Worm (Caenorhabditis elegans) whole organism, L2 larva: ENCODE results near the gene tag-164.

Experiments
- F13H6.1 ChIP-seq: sonication (generic microtip); optimal IDR thresholded peaks from 2 replicates; lab custom pipeline; 2016; ENCODE audit warnings: missing genetic modification characterization, missing compliant biosample characterization
- R02D3.7 ChIP-seq: fragments of 150-350 bp; optimal IDR thresholded peaks from 2 replicates; lab custom pipeline; 2014; ENCODE audit warnings: missing biosample characterization, missing genetic modification characterization
- Y55F3AM.14 ChIP-seq: fragments of 200-800 bp; sonication (Bioruptor generic); optimal IDR thresholded peaks from 2 replicates; lab custom pipeline; 2018; ENCODE audit warnings: mild to moderate bottlenecking, missing genetic modification characterization, missing compliant biosample characterization
- ZK546.5 ChIP-seq: sonication (generic microtip); optimal IDR thresholded peaks from 2 replicates; lab custom pipeline; 2017; ENCODE audit warnings: missing biosample characterization, missing genetic modification characterization
- alr-1 ChIP-seq: fragments of 150-350 bp; optimal IDR thresholded peaks from 2 replicates; lab custom pipeline; 2014; ENCODE audit warnings: missing biosample characterization, missing genetic modification characterization
- aly-2 ChIP-seq: fragments of 150-350 bp; optimal IDR thresholded peaks from 2 replicates; lab custom pipeline; 2014; ENCODE audit warnings: missing biosample characterization, missing genetic modification characterization
- blmp-1 ChIP-seq: sonication (generic microtip); optimal IDR thresholded peaks from 2 replicates; lab custom pipeline; 2017; ENCODE audit warnings: missing genetic modification characterization, mild to moderate bottlenecking, missing compliant biosample characterization, antibody characterized with exemption, moderate library complexity; ENCODE audit not compliant: insufficient read depth
- ceh-16 ChIP-seq: fragments of 150-350 bp; optimal IDR thresholded peaks from 2 replicates; lab custom pipeline; 2014; ENCODE audit warnings: missing biosample characterization, missing genetic modification characterization
- crh-2 ChIP-seq: sonication (generic microtip); optimal IDR thresholded peaks from 2 replicates; lab custom pipeline; 2017; ENCODE audit warnings: missing biosample characterization, missing genetic modification characterization
- dmd-4 ChIP-seq: sonication (generic microtip); optimal IDR thresholded peaks from 2 replicates; lab custom pipeline; 2017; ENCODE audit warnings: missing biosample characterization, missing genetic modification characterization
- egl-27 ChIP-seq: sonication (generic microtip); optimal IDR thresholded peaks from 3 replicates; lab custom pipeline; 2017; ENCODE audit warnings: missing biosample characterization, missing genetic modification reagents, missing genetic modification characterization
- elt-3 ChIP-seq: sonication (generic microtip); optimal IDR thresholded peaks from 2 replicates; lab custom pipeline; 2017; ENCODE audit warnings: missing biosample characterization, missing genetic modification characterization
- lin-13 ChIP-seq: fragments of 150-350 bp; optimal IDR thresholded peaks from 2 replicates; lab custom pipeline; 2014; ENCODE audit warnings: missing biosample characterization, missing genetic modification reagents, missing genetic modification characterization
- lin-39 ChIP-seq: fragments of 150-350 bp; optimal IDR thresholded peaks from 2 replicates; lab custom pipeline; 2014; ENCODE audit warnings: missing biosample characterization, missing genetic modification reagents, missing genetic modification characterization
- lsy-2 ChIP-seq, 2 experiments: fragments of 150-350 bp in 1 of 2; sonication (generic microtip) in 1 of 2; optimal IDR thresholded peaks; 2 replicates each; lab custom pipeline; 2014 to 2017; ENCODE audit warnings: missing biosample characterization in 2 of 2, missing genetic modification characterization in 2 of 2
- mab-5 ChIP-seq: fragments of 150-350 bp; optimal IDR thresholded peaks from 2 replicates; lab custom pipeline; 2014; ENCODE audit warnings: missing biosample characterization, missing genetic modification characterization
- mbf-1 ChIP-seq: sonication (generic microtip); optimal IDR thresholded peaks from 2 replicates; lab custom pipeline; 2017; ENCODE audit warnings: missing biosample characterization, missing genetic modification characterization
- mdl-1 ChIP-seq, 2 experiments: fragments of 150-350 bp in 1 of 2; sonication (generic microtip) in 1 of 2; optimal IDR thresholded peaks; 2 replicates each; lab custom pipeline; 2017; ENCODE audit warnings: missing biosample characterization in 2 of 2, missing genetic modification characterization in 2 of 2
- nhr-12 ChIP-seq: fragments of 150-350 bp; optimal IDR thresholded peaks from 2 replicates; lab custom pipeline; 2014; ENCODE audit warnings: missing biosample characterization, missing genetic modification characterization
- nhr-129 ChIP-seq: fragments of 150-350 bp; optimal IDR thresholded peaks from 2 replicates; lab custom pipeline; 2014; ENCODE audit warnings: missing biosample characterization, missing genetic modification characterization
- nhr-21 ChIP-seq: fragments of 150-350 bp; optimal IDR thresholded peaks from 2 replicates; lab custom pipeline; 2014; ENCODE audit warnings: missing biosample characterization, missing genetic modification characterization
- nhr-23 ChIP-seq: fragments of 150-350 bp; optimal IDR thresholded peaks from 2 replicates; lab custom pipeline; 2014; ENCODE audit warnings: missing biosample characterization, missing genetic modification reagents, missing genetic modification characterization
- nhr-237 ChIP-seq: fragments of 150-350 bp; optimal IDR thresholded peaks from 2 replicates; lab custom pipeline; 2014; ENCODE audit warnings: missing biosample characterization, missing genetic modification characterization
- nhr-25 ChIP-seq: fragments of 150-350 bp; sonication (generic microtip); optimal IDR thresholded peaks from 3 replicates; lab custom pipeline; 2014; ENCODE audit warnings: missing biosample characterization, missing genetic modification characterization
- nhr-6 ChIP-seq: fragments of 150-350 bp; optimal IDR thresholded peaks from 2 replicates; lab custom pipeline; 2014; ENCODE audit warnings: missing biosample characterization, missing genetic modification characterization
- nhr-77 ChIP-seq: fragments of 150-350 bp; optimal IDR thresholded peaks from 2 replicates; lab custom pipeline; 2014; ENCODE audit warnings: missing biosample characterization, missing genetic modification characterization
- peb-1 ChIP-seq: fragments of 150-350 bp; optimal IDR thresholded peaks from 2 replicates; lab custom pipeline; 2014; ENCODE audit warnings: missing biosample characterization, missing genetic modification characterization
- sma-3 ChIP-seq: sonication (generic microtip); optimal IDR thresholded peaks from 2 replicates; lab custom pipeline; 2016; ENCODE audit warnings: missing genetic modification reagents, missing genetic modification characterization, missing compliant biosample characterization
- sma-9 ChIP-seq, 2 experiments: fragments of 150-350 bp in 1 of 2; sonication (generic microtip) in 1 of 2; optimal IDR thresholded peaks; 2 replicates each; lab custom pipeline; 2014 to 2016; ENCODE audit warnings: missing genetic modification characterization in 2 of 2, mild to moderate bottlenecking in 1 of 2, missing biosample characterization in 1 of 2, missing compliant biosample characterization in 1 of 2, missing genetic modification reagents in 1 of 2, moderate library complexity in 1 of 2
- snpc-4 ChIP-seq: fragments of 150-350 bp; optimal IDR thresholded peaks from 2 replicates; lab custom pipeline; 2014; ENCODE audit warnings: missing biosample characterization, missing genetic modification characterization
- unc-39 ChIP-seq: fragments of 150-350 bp; optimal IDR thresholded peaks from 2 replicates; lab custom pipeline; 2014; ENCODE audit warnings: missing biosample characterization, missing genetic modification characterization
- unc-62 ChIP-seq: fragments of 150-350 bp; optimal IDR thresholded peaks from 2 replicates; lab custom pipeline; 2014; ENCODE audit warnings: missing biosample characterization, missing genetic modification reagents, missing genetic modification characterization
- ztf-1 ChIP-seq: fragments of 200-800 bp; sonication (Bioruptor generic); conservative IDR thresholded peaks from 2 replicates; pipeline ENCODE4 v1.3.6; 2022; ENCODE audit warnings: missing genetic modification characterization, missing compliant biosample characterization
- ztf-11 ChIP-seq: sonication (generic microtip); optimal IDR thresholded peaks from 2 replicates; lab custom pipeline; 2017; ENCODE audit warnings: missing biosample characterization, missing genetic modification characterization
- ztf-4 ChIP-seq: fragments of 150-350 bp; optimal IDR thresholded peaks from 2 replicates; lab custom pipeline; 2014; ENCODE audit warnings: missing biosample characterization, missing genetic modification characterization

tag-164 gene

ce11 chrIII:13429668-13430067 lies 29.7 kb upstream of the tag-164 start, which contains the start of gene bli-5:
Gene bli-5 (minus strand): TSS chrIII:13429768.
- no peak for TF ChIP-seq mbf-1 (tag; lab: Kevin White, UChicago)

ce11 chrIII:13430162-13430561 lies 29.2 kb upstream of the tag-164 start, which contains the start of gene trf-1:
Gene trf-1 (plus strand): TSS chrIII:13430462.
- TF ChIP-seq peb-1 (tag; lab: Kevin White, UChicago) (no peak), nhr-21 (tag; lab: Kevin White, UChicago) (no peak), nhr-77 (tag; lab: Kevin White, UChicago) (no peak), nhr-6 (tag; lab: Kevin White, UChicago) (no peak), unc-62 (GFP tag; lab: Kevin White, UChicago) (no peak), F13H6.1 (tag; lab: Kevin White, UChicago) (no peak), elt-3 (no peak), snpc-4 (tag; lab: Kevin White, UChicago) (no peak), ztf-1 (GFP tag; lab: Robert Waterston, UW) (no peak), ztf-4 (no peak), ZK546.5 (no peak), ceh-16 (tag; lab: Kevin White, UChicago) (no peak), lin-39 (tag; lab: Kevin White, UChicago) (no peak), mab-5 (tag; lab: Kevin White, UChicago) (no peak), sma-3 (GFP tag; lab: Kevin White, UChicago) (no peak), ztf-11 (tag; lab: Kevin White, UChicago) (no peak), alr-1 (no peak), crh-2 (tag; lab: Kevin White, UChicago) (no peak)
- TF ChIP-seq, all 48 proteins: peak for 0

- no peak for TF ChIP-seq aly-2 (tag; lab: Kevin White, UChicago)
- no peak for TF ChIP-seq ceh-16 (tag; lab: Kevin White, UChicago)
- no peak for TF ChIP-seq dmd-4
- no peak for TF ChIP-seq nhr-12
- no peak for TF ChIP-seq ztf-11 (tag; lab: Kevin White, UChicago)
- TF ChIP-seq mdl-1 (tag; optimal IDR thresholded peaks at IDR 0.05; lab: Kevin White, UChicago), result no peak
- TF ChIP-seq peb-1 (tag; lab: Kevin White, UChicago), result no peak
- no peak for TF ChIP-seq nhr-23 (tag; lab: Kevin White, UChicago)
- TF ChIP-seq unc-62 (GFP tag; lab: Kevin White, UChicago), result no peak
- TF ChIP-seq unc-39 (tag; lab: Kevin White, UChicago), result no peak
- no peak for TF ChIP-seq nhr-77 (tag; lab: Kevin White, UChicago)
- TF ChIP-seq sma-3 (GFP tag; lab: Kevin White, UChicago), result no peak
- no peak for TF ChIP-seq sma-9 (GFP tag; optimal IDR thresholded peaks at IDR 0.05; lab: Kevin White, UChicago)
- no peak for TF ChIP-seq sma-9 (tag; optimal IDR thresholded peaks at IDR 0.05; lab: Kevin White, UChicago)
- TF ChIP-seq, all 48 proteins: peak for 0
These were observed 24.9 kb upstream of the tag-164 start, which contains the start of gene F45G2.7 for ce11 chrIII:13434404-13434803. Gene F45G2.7 (minus strand): TSS chrIII:13434504.

- TF ChIP-seq blmp-1 (tag; lab: Kevin White, UChicago) (no peak), sma-3 (GFP tag; lab: Kevin White, UChicago) (no peak), peb-1 (tag; lab: Kevin White, UChicago) (no peak), lsy-2 (tag; optimal IDR thresholded peaks at IDR 0.05; lab: Kevin White, UChicago) (no peak), mdl-1 (tag; optimal IDR thresholded peaks at IDR 0.05; lab: Kevin White, UChicago) (no peak), mab-5 (tag; lab: Kevin White, UChicago) (no peak), unc-62 (GFP tag; lab: Kevin White, UChicago) (no peak), ceh-16 (tag; lab: Kevin White, UChicago) (no peak), egl-27 (tag; lab: Kevin White, UChicago) (no peak), R02D3.7 (no peak), Y55F3AM.14 (GFP tag; lab: Kevin White, UChicago) (no peak), ztf-1 (GFP tag; lab: Robert Waterston, UW) (no peak), mbf-1 (tag; lab: Kevin White, UChicago) (no peak), lin-13 (GFP tag; lab: Kevin White, UChicago) (no peak), nhr-129 (tag; lab: Kevin White, UChicago) (no peak), nhr-23 (tag; lab: Kevin White, UChicago) (no peak), nhr-25 (no peak), nhr-237 (tag; lab: Kevin White, UChicago) (no peak), sma-9 (GFP tag; optimal IDR thresholded peaks at IDR 0.05; lab: Kevin White, UChicago) (no peak), sma-9 (tag; optimal IDR thresholded peaks at IDR 0.05; lab: Kevin White, UChicago) (no peak), lin-39 (tag; lab: Kevin White, UChicago) (no peak)
- TF ChIP-seq, all 48 proteins: peak for 0
These were observed 23.8 kb upstream of the tag-164 start, which contains the start of gene F45G2.8 for ce11 chrIII:13435570-13435969. Gene F45G2.8 (minus strand): TSS chrIII:13435670.
